Worm (Caenorhabditis elegans) whole organism, L3 larva: ENCODE data around the gene T13C2.7.

Experiments
- ama-1 ChIP-seq: fragments of 150-350 bp; optimal IDR thresholded peaks from 2 replicates; lab custom pipeline; 2018
- egl-27 ChIP-seq: sonication (generic microtip); optimal IDR thresholded peaks from 4 replicates; lab custom pipeline; 2017; ENCODE audit warnings: missing biosample characterization, missing genetic modification reagents, missing genetic modification characterization
- elt-2 ChIP-seq: sonication (generic microtip); optimal IDR thresholded peaks from 2 replicates; lab custom pipeline; 2016; ENCODE audit warnings: missing genetic modification reagents, mild to moderate bottlenecking, missing genetic modification characterization, missing compliant biosample characterization
- jun-1 ChIP-seq: fragments of 150-350 bp; optimal IDR thresholded peaks from 2 replicates; lab custom pipeline; 2014; ENCODE audit warnings: missing biosample characterization, missing genetic modification reagents, missing genetic modification characterization
- mdl-1 ChIP-seq: fragments of 150-350 bp; optimal IDR thresholded peaks from 2 replicates; lab custom pipeline; 2014; ENCODE audit warnings: missing biosample characterization, missing genetic modification characterization
- nhr-25 ChIP-seq: sonication (generic microtip); optimal IDR thresholded peaks from 2 replicates; lab custom pipeline; 2017; ENCODE audit warnings: missing biosample characterization, missing genetic modification characterization
- nhr-67 ChIP-seq: fragments of 150-350 bp; optimal IDR thresholded peaks from 2 replicates; lab custom pipeline; 2014; ENCODE audit warnings: missing biosample characterization, missing genetic modification characterization
- pqm-1 ChIP-seq: fragments of 150-350 bp; optimal IDR thresholded peaks from 2 replicates; lab custom pipeline; 2017; ENCODE audit warnings: missing biosample characterization, missing genetic modification characterization, inconsistent platforms
- ztf-4 ChIP-seq: fragments of 150-350 bp; optimal IDR thresholded peaks from 2 replicates; lab custom pipeline; 2014; ENCODE audit warnings: missing biosample characterization, missing genetic modification characterization

- TF ChIP-seq ama-1 = no peak
- TF ChIP-seq ztf-4 (tag; lab: Kevin White, UChicago) = no peak
- TF ChIP-seq nhr-25 (tag; lab: Kevin White, UChicago) = no peak
- TF ChIP-seq jun-1 = no peak
- no peak for TF ChIP-seq pqm-1 (tag; lab: Kevin White, UChicago)
- no peak for TF ChIP-seq mdl-1 (tag; lab: Kevin White, UChicago)
- TF ChIP-seq elt-2 (tag; lab: Kevin White, UChicago) = no peak
- TF ChIP-seq egl-27 (tag; lab: Kevin White, UChicago) = no peak
- TF ChIP-seq nhr-67 (tag; lab: Kevin White, UChicago) = no peak
Measured at ce11 chrII:6752850-6753249, 26.4 kb upstream of the T13C2.7 start, which contains the start of gene F41G3.21.
